Fruit fly (Drosophila melanogaster) whole organism, wandering third instar larva: ENCODE results near the gene pyd.
A peak's percentile ranks its signal among the peaks of the same experiment; 100 is the strongest.

ENCODE experiments used
- Abd-B ChIP-seq: fragments of >200 bp; optimal IDR thresholded peaks from 2 replicates; lab custom pipeline; 2017; ENCODE audit warnings: missing biosample characterization, missing genetic modification characterization
- CG32264 ChIP-seq: fragments of 200-800 bp; sonication (Bioruptor generic); optimal IDR thresholded peaks from 2 replicates; lab custom pipeline; 2016; ENCODE audit warnings: missing biosample characterization, missing genetic modification characterization
- CG9705 ChIP-seq: fragments of 200-800 bp; sonication (Bioruptor generic); optimal IDR thresholded peaks from 2 replicates; lab custom pipeline; 2018; ENCODE audit warnings: missing biosample characterization, mild to moderate bottlenecking, missing genetic modification characterization
- CrebA ChIP-seq: fragments of 200-800 bp; sonication (Bioruptor generic); optimal IDR thresholded peaks from 2 replicates; lab custom pipeline; 2016; ENCODE audit warnings: missing biosample characterization, mild to moderate bottlenecking, missing genetic modification characterization, borderline replicate concordance
- Dfd ChIP-seq: fragments of >200 bp; optimal IDR thresholded peaks from 2 replicates; lab custom pipeline; 2017; ENCODE audit warnings: missing biosample characterization, missing genetic modification characterization
- Dif ChIP-seq: fragments of 200-275, 200-300 bp; sonication (Bioruptor generic); optimal IDR thresholded peaks from 2 replicates; lab custom pipeline; 2018; ENCODE audit warnings: missing biosample characterization, missing genetic modification characterization; ENCODE audit not compliant: partially characterized antibody
- GATAd ChIP-seq: sonication (Bioruptor generic); optimal IDR thresholded peaks from 2 replicates; lab custom pipeline; 2016; ENCODE audit warnings: missing biosample characterization, missing genetic modification characterization
- HLH106 ChIP-seq: fragments of 200-800 bp; optimal IDR thresholded peaks from 3 replicates; lab custom pipeline; 2019; ENCODE audit warnings: missing biosample characterization, mild to moderate bottlenecking, missing genetic modification characterization, moderate library complexity
- Hnf4 ChIP-seq: fragments of 200-800 bp; sonication (Bioruptor generic); optimal IDR thresholded peaks from 2 replicates; lab custom pipeline; 2016; ENCODE audit warnings: missing biosample characterization, mild to moderate bottlenecking, missing genetic modification characterization
- Hr78 ChIP-seq: fragments of >200 bp; optimal IDR thresholded peaks from 2 replicates; lab custom pipeline; 2017; ENCODE audit warnings: missing biosample characterization, missing genetic modification characterization
- Mio ChIP-seq: sonication (Bioruptor generic); optimal IDR thresholded peaks from 2 replicates; lab custom pipeline; 2016; ENCODE audit warnings: missing biosample characterization, missing genetic modification characterization
- Myc ChIP-seq: fragments of >200 bp; optimal IDR thresholded peaks from 2 replicates; lab custom pipeline; 2017
- N ChIP-seq: fragments of >200 bp; optimal IDR thresholded peaks from 2 replicates; lab custom pipeline; 2018; ENCODE audit warnings: missing biosample characterization, missing external identifiers, missing genetic modification characterization
- OdsH ChIP-seq: fragments of 200-800 bp; sonication (Bioruptor generic); optimal IDR thresholded peaks from 2 replicates; lab custom pipeline; 2016; ENCODE audit warnings: missing biosample characterization, mild to moderate bottlenecking, missing genetic modification characterization
- Rel ChIP-seq, 2 experiments: fragments of 200-800 bp; sonication (Bioruptor generic) in 1 of 2; optimal IDR thresholded peaks; 2 replicates in 1 of 2; 3 replicates in 1 of 2; lab custom pipeline; 2016 to 2019; ENCODE audit warnings: mild to moderate bottlenecking in 2 of 2, missing biosample characterization in 2 of 2, missing genetic modification characterization in 2 of 2, moderate library complexity in 1 of 2
- Sp1 ChIP-seq: fragments of 200-800 bp; sonication (Bioruptor generic); optimal IDR thresholded peaks from 3 replicates; lab custom pipeline; 2019; ENCODE audit warnings: missing biosample characterization, mild to moderate bottlenecking, missing genetic modification characterization, moderate library complexity
- br ChIP-seq: fragments of 200-800 bp; sonication (Bioruptor generic); optimal IDR thresholded peaks from 2 replicates; lab custom pipeline; 2016; ENCODE audit warnings: missing biosample characterization, missing genetic modification characterization
- brk ChIP-seq: fragments of 200-800 bp; sonication (Bioruptor generic); optimal IDR thresholded peaks from 2 replicates; lab custom pipeline; 2016; ENCODE audit warnings: missing biosample characterization, mild to moderate bottlenecking, missing genetic modification characterization
- dl ChIP-seq, 2 experiments: fragments of 175-275, 200-275 bp in 1 of 2; fragments of 200-275 bp in 1 of 2; sonication (Bioruptor generic); optimal IDR thresholded peaks; lab custom pipeline; 2018; ENCODE audit warnings: mild to moderate bottlenecking in 2 of 2, missing biosample characterization in 2 of 2, missing genetic modification characterization in 2 of 2, moderate library complexity in 2 of 2; ENCODE audit not compliant: partially characterized antibody in 2 of 2, insufficient read depth in 1 of 2
- dmrt93B ChIP-seq: fragments of 200-800 bp; sonication (Bioruptor generic); optimal IDR thresholded peaks from 2 replicates; lab custom pipeline; 2018; ENCODE audit warnings: missing biosample characterization, mild to moderate bottlenecking, missing genetic modification characterization
- dsf ChIP-seq: sonication (Bioruptor generic); optimal IDR thresholded peaks from 2 replicates; lab custom pipeline; 2016; ENCODE audit warnings: missing biosample characterization, missing genetic modification characterization, borderline replicate concordance
- ey ChIP-seq: fragments of 200-800 bp; sonication (Bioruptor generic); optimal IDR thresholded peaks from 2 replicates; lab custom pipeline; 2016; ENCODE audit warnings: missing biosample characterization, missing genetic modification characterization
- foxo ChIP-seq, 2 experiments: fragments of 200-800 bp; sonication (Bioruptor generic); optimal IDR thresholded peaks; 2 replicates in 1 of 2; 3 replicates in 1 of 2; lab custom pipeline; 2016 to 2017; ENCODE audit warnings: missing biosample characterization in 2 of 2, missing genetic modification characterization in 2 of 2
- h ChIP-seq: fragments of 200-800 bp; sonication (Bioruptor generic); optimal IDR thresholded peaks from 3 replicates; lab custom pipeline; 2016; ENCODE audit warnings: missing biosample characterization, mild to moderate bottlenecking, missing genetic modification characterization
- jim ChIP-seq: fragments of 175-275, 200-325 bp; sonication (Bioruptor generic); optimal IDR thresholded peaks from 2 replicates; lab custom pipeline; 2016; ENCODE audit warnings: missing biosample characterization, mild to moderate bottlenecking, missing genetic modification characterization
- lola ChIP-seq: fragments of >200 bp; optimal IDR thresholded peaks from 2 replicates; lab custom pipeline; 2017; ENCODE audit warnings: missing biosample characterization, missing genetic modification characterization
- pan ChIP-seq: fragments of >200 bp; optimal IDR thresholded peaks from 2 replicates; lab custom pipeline; 2017
- psq ChIP-seq: fragments of 200-800 bp; sonication (Bioruptor generic); optimal IDR thresholded peaks from 3 replicates; lab custom pipeline; 2017; ENCODE audit warnings: missing biosample characterization, mild to moderate bottlenecking, missing genetic modification characterization, moderate library complexity
- rgr ChIP-seq: fragments of 200-800 bp; sonication (Bioruptor generic); optimal IDR thresholded peaks from 3 replicates; lab custom pipeline; 2016; ENCODE audit warnings: missing biosample characterization, mild to moderate bottlenecking, missing genetic modification characterization
- sage ChIP-seq: fragments of 200-800 bp; sonication (Bioruptor generic); optimal IDR thresholded peaks from 2 replicates; lab custom pipeline; 2016; ENCODE audit warnings: missing biosample characterization, mild to moderate bottlenecking, missing genetic modification characterization
- sv ChIP-seq: fragments of 200-800 bp; sonication (Bioruptor generic); optimal IDR thresholded peaks from 3 replicates; lab custom pipeline; 2016; ENCODE audit warnings: missing biosample characterization, missing genetic modification characterization
- tai ChIP-seq: sonication (Bioruptor generic); optimal IDR thresholded peaks from 2 replicates; lab custom pipeline; 2016; ENCODE audit warnings: missing biosample characterization, missing genetic modification characterization
- usp ChIP-seq: fragments of >200 bp; optimal IDR thresholded peaks from 2 replicates; lab custom pipeline; 2017; ENCODE audit warnings: missing biosample characterization, missing genetic modification characterization
- woc ChIP-seq: sonication (Bioruptor generic); optimal IDR thresholded peaks from 2 replicates; lab custom pipeline; 2016; ENCODE audit warnings: missing biosample characterization, mild to moderate bottlenecking, missing genetic modification characterization

The pyd gene

dm6 chr3R:8841533-8841932, 90.2 kb downstream of the pyd start:
- TF ChIP-seq tai (GFP tag; lab: Kevin White, UChicago) (no peak), CG9705 (GFP tag; lab: Kevin White, UChicago) (no peak)

- TF ChIP-seq Abd-B (GFP tag; lab: Kevin White, UChicago) (no peak), rgr (GFP tag; lab: Kevin White, UChicago) (no peak), br (GFP tag; lab: Kevin White, UChicago) (no peak)
These were observed 90.7 kb downstream of the pyd start for dm6 chr3R:8841038-8841437.

dm6 chr3R:8823761-8824499, 107.8 kb downstream of the pyd start, which contains the start of the genes IscU and CG8379:
Gene IscU, minus strand, starts transcription at chr3R:8824177.
Gene CG8379, plus strand, starts transcription at chr3R:8824411.
- peak; percentile 9 for TF ChIP-seq Myc (lab: Kevin White, UChicago)
- TF ChIP-seq dl (GFP tag; optimal IDR thresholded peaks at IDR 0.05; lab: Kevin White, UChicago; ENCODE audit: insufficient read depth in 1 of 2, partially characterized antibody in 2 of 2) = no peak
- TF ChIP-seq h (GFP tag; lab: Kevin White, UChicago) = no peak
- TF ChIP-seq lola = no peak
- no peak for TF ChIP-seq br (GFP tag; lab: Kevin White, UChicago)
- no peak for TF ChIP-seq Hnf4 (GFP tag; lab: Kevin White, UChicago)
- peak; percentile 38 for TF ChIP-seq sage (GFP tag; lab: Kevin White, UChicago)
- no peak for TF ChIP-seq usp (GFP tag; lab: Kevin White, UChicago)
- no peak for TF ChIP-seq psq (GFP tag; lab: Kevin White, UChicago)
- TF ChIP-seq brk (GFP tag; lab: Kevin White, UChicago) = no peak
- peak; percentile 3 for TF ChIP-seq Rel (GFP tag; optimal IDR thresholded peaks at IDR 0.05; lab: Kevin White, UChicago)
- no peak for TF ChIP-seq Rel (tag; optimal IDR thresholded peaks at IDR 0.05; lab: Kevin White, UChicago)
- TF ChIP-seq Dif = no peak
- TF ChIP-seq Abd-B (GFP tag; lab: Kevin White, UChicago) = no peak
- TF ChIP-seq jim = no peak
- no peak for TF ChIP-seq sv
- TF ChIP-seq Dfd = no peak
- no peak for TF ChIP-seq N (GFP tag; lab: Kevin White, UChicago)
- TF ChIP-seq Mio (GFP tag; lab: Kevin White, UChicago) = no peak
- TF ChIP-seq, all 38 proteins: peak for 3

- no peak for TF ChIP-seq CrebA (GFP tag; lab: Kevin White, UChicago)
- TF ChIP-seq OdsH (GFP tag; lab: Kevin White, UChicago) = no peak
- no peak for TF ChIP-seq rgr (GFP tag; lab: Kevin White, UChicago)
- TF ChIP-seq Dfd = no peak
- TF ChIP-seq dl (GFP tag; optimal IDR thresholded peaks at IDR 0.05; lab: Kevin White, UChicago; ENCODE audit: insufficient read depth in 1 of 2, partially characterized antibody in 2 of 2) = no peak
- TF ChIP-seq jim = no peak
These were observed 108.8 kb downstream of the pyd start for dm6 chr3R:8822919-8823318.

- TF ChIP-seq Rel (GFP tag; optimal IDR thresholded peaks at IDR 0.05; lab: Kevin White, UChicago) (no peak), Rel (tag; optimal IDR thresholded peaks at IDR 0.05; lab: Kevin White, UChicago) (peak; percentile 94), dl (GFP tag; optimal IDR thresholded peaks at IDR 0.05; lab: Kevin White, UChicago; ENCODE audit: insufficient read depth in 1 of 2, partially characterized antibody in 2 of 2) (no peak)
These were observed 110.1 kb downstream of the pyd start, which contains the start of gene CG8369 for dm6 chr3R:8821623-8822022. Gene CG8369, plus strand, starts transcription at chr3R:8822008.

- TF ChIP-seq Hr78 (GFP tag; lab: Kevin White, UChicago) = no peak
- TF ChIP-seq Hnf4 (GFP tag; lab: Kevin White, UChicago) = peak; percentile 59
- no peak for TF ChIP-seq OdsH (GFP tag; lab: Kevin White, UChicago)
- TF ChIP-seq CG32264 (GFP tag; lab: Kevin White, UChicago) = no peak
- TF ChIP-seq jim = peak; percentile 5
- TF ChIP-seq Mio (GFP tag; lab: Kevin White, UChicago) = no peak
- no peak for TF ChIP-seq N (GFP tag; lab: Kevin White, UChicago)
- peak; percentile 4 for TF ChIP-seq woc
- no peak for TF ChIP-seq dl (GFP tag; optimal IDR thresholded peaks at IDR 0.05; lab: Kevin White, UChicago; ENCODE audit: insufficient read depth in 1 of 2, partially characterized antibody in 2 of 2)
- TF ChIP-seq brk (GFP tag; lab: Kevin White, UChicago) = peak; percentile 8
- peak; percentile 45 for TF ChIP-seq br (GFP tag; lab: Kevin White, UChicago)
- TF ChIP-seq Dif = peak; percentile 54
- TF ChIP-seq dmrt93B = no peak
- no peak for TF ChIP-seq Rel (GFP tag; optimal IDR thresholded peaks at IDR 0.05; lab: Kevin White, UChicago)
- peak; percentile 74 for TF ChIP-seq Rel (tag; optimal IDR thresholded peaks at IDR 0.05; lab: Kevin White, UChicago)
- peak; percentile 46 for TF ChIP-seq sv
- peak; percentile 65 for TF ChIP-seq Sp1 (GFP tag; lab: Kevin White, UChicago)
- TF ChIP-seq pan (lab: Kevin White, UChicago) = no peak
- no peak for TF ChIP-seq GATAd (GFP tag; lab: Kevin White, UChicago)
- TF ChIP-seq lola = no peak
- peak; percentile 5 for TF ChIP-seq dsf
- peak; percentile 57 for TF ChIP-seq Myc (lab: Kevin White, UChicago)
- peak in 1 of 2 experiments; percentile 51 for TF ChIP-seq foxo (GFP tag; optimal IDR thresholded peaks at IDR 0.05; lab: Kevin White, UChicago)
- TF ChIP-seq usp (GFP tag; lab: Kevin White, UChicago) = no peak
- no peak for TF ChIP-seq Abd-B (GFP tag; lab: Kevin White, UChicago)
- no peak for TF ChIP-seq CrebA (GFP tag; lab: Kevin White, UChicago)
- TF ChIP-seq HLH106 (tag; lab: Kevin White, UChicago) = peak; percentile 55
- TF ChIP-seq sage (GFP tag; lab: Kevin White, UChicago) = peak; percentile 16
- peak; percentile 33 for TF ChIP-seq ey (GFP tag; lab: Kevin White, UChicago)
These were observed 111.2 kb downstream of the pyd start, which contains the start of gene aqz for dm6 chr3R:8820428-8820912. Gene aqz, minus strand, starts transcription at chr3R:8820682.
